Worm (Caenorhabditis elegans) whole organism, mixed stage, embryonic: ENCODE measurements around the gene pigw-1.

Source experiments
- M03D4.4 ChIP-seq: sonication (generic microtip); optimal IDR thresholded peaks from 2 replicates; lab custom pipeline; 2017; ENCODE audit warnings: mild to moderate bottlenecking, missing genetic modification characterization, missing compliant biosample characterization
- bed-3 ChIP-seq: fragments of 200-800 bp; sonication (Bioruptor generic); optimal IDR thresholded peaks from 3 replicates; lab custom pipeline; 2018; ENCODE audit warnings: mild to moderate bottlenecking, missing genetic modification characterization, moderate library complexity, missing compliant biosample characterization
- blmp-1 ChIP-seq: fragments of 150-350 bp; optimal IDR thresholded peaks from 2 replicates; lab custom pipeline; 2014; ENCODE audit warnings: missing biosample characterization, missing genetic modification characterization
- ceh-43 ChIP-seq: fragments of 200-800 bp; sonication (Bioruptor generic); optimal IDR thresholded peaks from 2 replicates; lab custom pipeline; 2018; ENCODE audit warnings: mild to moderate bottlenecking, missing genetic modification characterization, moderate library complexity, missing compliant biosample characterization
- ceh-83 ChIP-seq: fragments of 200-800 bp; sonication (Bioruptor generic); optimal IDR thresholded peaks from 2 replicates; lab custom pipeline; 2018; ENCODE audit warnings: mild to moderate bottlenecking, missing genetic modification characterization, missing compliant biosample characterization
- ces-1 ChIP-seq: fragments of 150-350 bp; optimal IDR thresholded peaks from 2 replicates; lab custom pipeline; 2014; ENCODE audit warnings: missing biosample characterization, missing genetic modification reagents, missing genetic modification characterization
- cnd-1 ChIP-seq: fragments of 200-800 bp; sonication (Bioruptor generic); optimal IDR thresholded peaks from 2 replicates; lab custom pipeline; 2018; ENCODE audit warnings: mild to moderate bottlenecking, missing genetic modification characterization, missing compliant biosample characterization
- drap-1 ChIP-seq: fragments of 200-800 bp; sonication (Bioruptor generic); optimal IDR thresholded peaks from 3 replicates; lab custom pipeline; 2018; ENCODE audit warnings: mild to moderate bottlenecking, missing genetic modification characterization, missing compliant biosample characterization
- elt-1 ChIP-seq: sonication (generic microtip); optimal IDR thresholded peaks from 2 replicates; lab custom pipeline; 2017; ENCODE audit warnings: missing genetic modification characterization, mild to moderate bottlenecking, missing compliant biosample characterization, antibody characterized with exemption, moderate library complexity, borderline replicate concordance; ENCODE audit not compliant: insufficient read depth
- elt-3 ChIP-seq: fragments of 150-350 bp; optimal IDR thresholded peaks from 2 replicates; lab custom pipeline; 2014; ENCODE audit warnings: missing biosample characterization, missing genetic modification characterization
- ham-2 ChIP-seq: fragments of 200-800 bp; sonication (Bioruptor generic); optimal IDR thresholded peaks from 2 replicates; lab custom pipeline; 2018; ENCODE audit warnings: mild to moderate bottlenecking, missing genetic modification characterization, missing compliant biosample characterization
- hlh-1 ChIP-seq: fragments of 150-350 bp; optimal IDR thresholded peaks from 2 replicates; lab custom pipeline; 2014; ENCODE audit warnings: missing biosample characterization, missing genetic modification reagents, missing genetic modification characterization
- lin-13 ChIP-seq: fragments of 150-350 bp; optimal IDR thresholded peaks from 2 replicates; lab custom pipeline; 2014; ENCODE audit warnings: missing biosample characterization, missing genetic modification characterization
- lin-32 ChIP-seq: fragments of 200-800 bp; sonication (Bioruptor generic); optimal IDR thresholded peaks from 2 replicates; lab custom pipeline; 2018; ENCODE audit warnings: mild to moderate bottlenecking, missing genetic modification characterization, missing compliant biosample characterization
- lsy-2 ChIP-seq: fragments of 150-350 bp; optimal IDR thresholded peaks from 2 replicates; lab custom pipeline; 2014; ENCODE audit warnings: missing biosample characterization, missing genetic modification characterization
- mab-5 ChIP-seq: fragments of 150-350 bp; optimal IDR thresholded peaks from 2 replicates; lab custom pipeline; 2014; ENCODE audit warnings: missing biosample characterization, missing genetic modification characterization
- mep-1 ChIP-seq: fragments of 150-350 bp; optimal IDR thresholded peaks from 2 replicates; lab custom pipeline; 2017; ENCODE audit warnings: missing biosample characterization, missing genetic modification reagents, missing genetic modification characterization, inconsistent platforms
- mls-2 ChIP-seq: sonication (generic microtip); optimal IDR thresholded peaks from 2 replicates; lab custom pipeline; 2016; ENCODE audit warnings: mild to moderate bottlenecking, missing genetic modification characterization, moderate library complexity, missing compliant biosample characterization
- nhr-12 ChIP-seq: fragments of 150-350 bp; optimal IDR thresholded peaks from 2 replicates; lab custom pipeline; 2014; ENCODE audit warnings: missing biosample characterization, missing genetic modification characterization
- nhr-237 ChIP-seq: fragments of 150-350 bp; optimal IDR thresholded peaks from 2 replicates; lab custom pipeline; 2014; ENCODE audit warnings: missing biosample characterization, missing genetic modification characterization
- nhr-28 ChIP-seq: fragments of 150-350 bp; optimal IDR thresholded peaks from 2 replicates; lab custom pipeline; 2014; ENCODE audit warnings: missing biosample characterization, missing genetic modification characterization
- nhr-76 ChIP-seq: sonication (generic microtip); optimal IDR thresholded peaks from 2 replicates; lab custom pipeline; 2017; ENCODE audit warnings: missing biosample characterization, missing genetic modification characterization
- pha-4 ChIP-seq: fragments of 150-350 bp; optimal IDR thresholded peaks from 2 replicates; lab custom pipeline; 2018; ENCODE audit warnings: missing biosample characterization, missing genetic modification reagents, missing genetic modification characterization
- sem-2 ChIP-seq: fragments of 200-800 bp; sonication (Bioruptor generic); optimal IDR thresholded peaks from 2 replicates; lab custom pipeline; 2018; ENCODE audit warnings: mild to moderate bottlenecking, missing genetic modification characterization, missing compliant biosample characterization
- snpc-4 ChIP-seq: fragments of 150-350 bp; optimal IDR thresholded peaks from 2 replicates; lab custom pipeline; 2014; ENCODE audit warnings: missing biosample characterization, missing genetic modification characterization
- sptf-1 ChIP-seq: sonication (generic microtip); optimal IDR thresholded peaks from 2 replicates; lab custom pipeline; 2017; ENCODE audit warnings: mild to moderate bottlenecking, missing genetic modification characterization, moderate library complexity, missing compliant biosample characterization
- unc-120 ChIP-seq: sonication (generic microtip); optimal IDR thresholded peaks from 2 replicates; lab custom pipeline; 2017; ENCODE audit warnings: missing genetic modification characterization, missing compliant biosample characterization; ENCODE audit not compliant: poor library complexity, severe bottlenecking
- unc-39 ChIP-seq: fragments of 150-350 bp; optimal IDR thresholded peaks from 2 replicates; lab custom pipeline; 2014; ENCODE audit warnings: missing biosample characterization, missing genetic modification characterization
- unc-62 ChIP-seq: fragments of 150-350 bp; optimal IDR thresholded peaks from 2 replicates; lab custom pipeline; 2014; ENCODE audit warnings: missing biosample characterization, missing genetic modification reagents, missing genetic modification characterization

Gene pigw-1

DNA sequence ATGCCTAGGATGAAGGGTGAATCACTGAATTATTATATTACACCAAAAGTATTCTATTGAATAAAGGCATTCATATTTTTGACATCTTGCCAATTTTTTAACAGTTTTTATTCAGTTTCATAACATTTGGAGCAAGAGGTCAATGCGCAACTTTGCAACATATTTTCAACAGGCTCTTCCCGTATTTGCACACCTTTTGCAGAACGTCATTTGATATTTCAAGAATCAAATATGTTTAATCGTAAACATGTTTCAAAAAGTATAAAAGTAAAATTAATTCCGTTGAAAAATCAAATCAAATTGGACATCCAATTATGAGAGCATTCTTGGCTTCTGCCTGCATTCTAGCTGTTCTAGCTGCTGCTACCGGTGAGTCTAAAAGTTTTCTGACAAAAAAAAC, 17.0 kb downstream of the pigw-1 start, which contains the start of gene Y110A2AL.2:
Y110A2AL.2 (plus strand) TSS at position 301 of the 400 bp plus-strand sequence.
- no peak for TF ChIP-seq unc-120
- TF ChIP-seq cnd-1 (tag; lab: Kevin White, UChicago), result no peak
- TF ChIP-seq snpc-4 (tag; lab: Kevin White, UChicago), result no peak
- no peak for TF ChIP-seq ces-1 (GFP tag; lab: Kevin White, UChicago)
- no peak for TF ChIP-seq lin-13 (tag; lab: Kevin White, UChicago)
- no peak for TF ChIP-seq lin-32 (GFP tag; lab: Kevin White, UChicago)
- TF ChIP-seq nhr-76 (tag; lab: Kevin White, UChicago), result no peak
- TF ChIP-seq bed-3 (GFP tag; lab: Kevin White, UChicago), result no peak
- no peak for TF ChIP-seq mep-1
- no peak for TF ChIP-seq lsy-2 (tag; lab: Kevin White, UChicago)
- TF ChIP-seq sem-2, result no peak
- TF ChIP-seq unc-62, result no peak
- no peak for TF ChIP-seq ham-2 (GFP tag; lab: Kevin White, UChicago)
- no peak for TF ChIP-seq ceh-43 (GFP tag; lab: Kevin White, UChicago)

DNA sequence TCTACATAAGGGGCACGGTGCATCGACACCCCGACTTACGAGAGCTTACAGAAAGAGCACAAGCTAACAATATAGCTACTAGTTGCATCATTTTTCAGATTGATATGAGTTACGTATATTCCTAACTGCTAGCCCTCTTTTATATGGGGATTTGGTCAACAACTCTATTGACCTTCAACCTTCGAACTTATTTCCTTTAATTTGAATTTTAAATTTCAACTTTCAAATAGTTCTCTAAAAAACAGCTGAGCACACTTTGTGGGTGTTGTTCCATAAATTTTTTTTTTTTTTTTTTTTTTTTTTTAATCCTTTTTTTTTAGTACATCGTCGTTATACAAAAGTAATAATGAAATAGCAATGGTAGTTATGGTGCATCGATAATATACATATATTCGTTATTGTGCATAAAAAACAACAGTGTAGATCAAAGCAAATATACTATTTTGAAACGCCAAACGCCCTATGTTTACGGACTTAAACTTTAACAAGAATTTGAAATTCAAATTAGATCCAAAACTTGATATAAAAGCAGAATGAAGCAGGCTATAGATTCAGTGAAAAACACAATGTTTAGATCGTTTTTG, 18.1 kb downstream of the pigw-1 start, which contains the start of the genes Y110A2AL.9 and Y110A2AL.3:
Y110A2AL.9 (minus strand) TSS at position 101 of the 584 bp plus-strand sequence.
Y110A2AL.3 (plus strand) TSS at position 534 of the 584 bp plus-strand sequence.
- TF ChIP-seq nhr-28 (tag; lab: Kevin White, UChicago), result no peak
- TF ChIP-seq mls-2 (tag; lab: Kevin White, UChicago), result no peak
- TF ChIP-seq nhr-237 (tag; lab: Kevin White, UChicago), result no peak
- TF ChIP-seq, all 35 proteins: peak for 0

DNA sequence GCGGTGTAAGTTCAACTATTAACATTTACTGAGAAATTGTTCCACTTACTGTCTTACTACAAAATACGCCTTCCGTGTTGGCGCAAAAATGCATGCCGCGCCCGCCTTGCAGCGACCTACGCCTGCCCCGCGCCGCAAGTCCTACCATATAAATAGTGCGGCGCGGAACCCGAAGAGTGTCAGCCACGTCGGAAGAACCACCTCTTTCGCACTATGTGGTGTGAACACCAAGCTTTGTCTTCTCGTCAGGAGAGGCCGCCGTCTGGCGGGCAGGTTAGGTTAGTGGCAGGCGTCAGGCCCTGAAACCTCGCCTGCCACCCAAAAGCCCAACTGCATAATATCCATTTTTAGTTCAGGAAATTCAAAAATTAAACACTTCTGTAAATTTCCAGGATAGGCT, 19.4 kb downstream of the pigw-1 start:
- no peak for TF ChIP-seq bed-3 (GFP tag; lab: Kevin White, UChicago)

DNA sequence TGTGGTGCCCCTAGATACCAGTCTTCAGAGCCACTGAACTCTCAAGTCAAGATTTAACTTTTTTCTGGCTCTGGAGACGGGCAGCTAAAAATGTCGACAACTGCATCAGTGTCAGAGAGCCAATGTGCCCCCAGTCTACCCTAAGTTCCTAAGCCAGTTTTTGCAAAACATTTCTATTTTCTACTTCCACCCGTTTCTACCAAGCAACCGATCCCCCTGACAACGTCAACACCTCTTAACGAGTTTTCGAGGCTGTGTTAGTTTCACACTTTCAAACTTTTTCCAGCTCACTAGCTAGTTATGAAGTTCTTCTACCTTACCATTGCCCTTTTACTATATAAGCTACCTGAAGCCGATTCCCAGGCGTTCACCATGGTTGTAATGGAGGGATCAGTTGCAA, 20.5 kb downstream of the pigw-1 start, which contains the start of gene Y110A2AL.5:
Y110A2AL.5 (plus strand) TSS at position 301 of the 400 bp plus-strand sequence.
- TF ChIP-seq nhr-28 (tag; lab: Kevin White, UChicago) (no peak), hlh-1 (tag; lab: Kevin White, UChicago) (no peak), elt-3 (tag; lab: Kevin White, UChicago) (no peak), lsy-2 (tag; lab: Kevin White, UChicago) (no peak), drap-1 (GFP tag; lab: Kevin White, UChicago) (no peak), nhr-237 (tag; lab: Kevin White, UChicago) (no peak), unc-39 (tag; lab: Kevin White, UChicago) (no peak), cnd-1 (tag; lab: Kevin White, UChicago) (no peak), snpc-4 (tag; lab: Kevin White, UChicago) (no peak), mab-5 (no peak), mep-1 (no peak), bed-3 (GFP tag; lab: Kevin White, UChicago) (no peak), M03D4.4 (tag; lab: Kevin White, UChicago) (no peak), lin-13 (tag; lab: Kevin White, UChicago) (no peak), pha-4 (no peak), sem-2 (no peak), elt-1 (tag; lab: Kevin White, UChicago) (no peak), nhr-12 (tag; lab: Kevin White, UChicago) (no peak)

DNA sequence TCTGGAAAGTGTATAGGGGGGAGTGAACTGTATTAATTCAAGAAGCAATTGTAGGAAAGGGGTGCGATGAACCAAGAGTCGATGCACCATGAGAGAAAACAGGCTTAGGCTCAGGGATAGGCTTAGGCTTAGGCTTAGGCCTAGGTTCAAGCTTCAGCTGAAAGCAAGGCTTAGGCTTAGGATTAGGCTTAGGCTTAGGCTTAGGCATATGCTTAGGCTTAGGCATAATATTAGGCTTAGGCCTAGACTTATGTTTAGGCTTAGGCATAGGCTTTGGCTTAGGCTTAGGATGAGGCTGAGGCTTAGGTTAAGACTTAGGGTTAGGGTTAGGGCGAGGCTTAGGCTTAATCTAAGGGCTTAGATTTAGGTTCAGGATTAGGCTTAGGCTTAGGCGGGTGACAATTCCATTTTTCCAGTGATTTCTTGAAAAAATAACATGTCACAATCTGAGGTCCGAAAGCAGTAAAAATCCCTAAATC, 22.1 kb downstream of the pigw-1 start:
- TF ChIP-seq sptf-1 (tag; lab: Kevin White, UChicago) (no peak), ham-2 (GFP tag; lab: Kevin White, UChicago) (peak; percentile 23)
- TF ChIP-seq, all 35 proteins: peak for 1

DNA sequence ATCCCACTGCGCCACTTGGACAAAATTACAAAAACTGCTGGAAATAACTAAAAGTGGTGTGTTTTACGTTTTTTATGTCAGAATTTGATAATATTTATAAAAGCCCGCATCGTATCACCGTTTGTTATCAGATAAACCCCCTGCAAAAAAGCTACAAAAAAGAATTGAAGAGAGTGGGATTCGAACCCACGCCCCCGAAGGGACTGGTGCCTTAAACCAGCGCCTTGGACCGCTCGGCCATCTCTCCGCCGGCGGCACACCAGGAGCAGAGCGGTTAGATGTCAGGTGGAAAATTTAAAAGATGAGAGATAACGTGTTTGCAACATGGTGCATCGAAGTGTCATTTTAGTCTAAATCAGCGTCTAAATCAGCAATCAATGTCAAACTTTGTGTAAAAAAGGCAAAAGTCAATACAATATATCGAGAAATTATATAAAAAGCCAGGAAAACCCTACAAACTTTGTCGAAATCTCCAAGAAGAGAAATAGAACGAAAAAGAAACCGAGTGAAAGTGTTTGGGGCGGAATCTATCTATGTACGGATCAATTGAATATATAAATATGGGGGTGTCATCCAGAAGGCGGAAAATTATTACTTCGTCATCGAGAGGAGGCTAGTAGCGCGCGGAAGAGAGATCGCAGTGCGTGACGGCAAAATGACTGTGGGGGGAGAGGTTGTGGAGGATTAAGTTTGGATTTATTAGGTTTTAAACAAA, 23.2 kb downstream of the pigw-1 start:
- TF ChIP-seq mls-2 (tag; lab: Kevin White, UChicago) (peak; percentile 31), unc-120 (peak; percentile 49), unc-39 (tag; lab: Kevin White, UChicago) (no peak), ceh-83 (GFP tag; lab: Kevin White, UChicago) (peak; percentile 55), blmp-1 (tag; lab: Kevin White, UChicago) (peak; percentile 74), ham-2 (GFP tag; lab: Kevin White, UChicago) (peak; percentile 14), nhr-12 (tag; lab: Kevin White, UChicago) (no peak)
